Worm (Caenorhabditis elegans): Measurements from ENCODE around the gene srd-15.

ce11 chrV:5883735-5884134, 22.4 kb downstream of the srd-15 start, which contains the start of gene C04E6.8:
- TF ChIP-seq tbx-2 (tag; optimal IDR thresholded peaks at IDR 0.05) (no peak), ref-2 (tag; optimal IDR thresholded peaks at IDR 0.05) (no peak), pha-4 (tag; optimal IDR thresholded peaks at IDR 0.05) (no peak), ceh-30 (tag; optimal IDR thresholded peaks at IDR 0.05) (no peak), nhr-11 (tag; optimal IDR thresholded peaks at IDR 0.05) (no peak), fkh-10 (GFP tag; optimal IDR thresholded peaks at IDR 0.05) (no peak), ahr-1 (tag; optimal IDR thresholded peaks at IDR 0.05) (no peak), ceh-18 (tag; optimal IDR thresholded peaks at IDR 0.05) (no peak), pag-3 (tag; optimal IDR thresholded peaks at IDR 0.05; ENCODE audit: borderline replicate concordance) (no peak)

All from whole organism, late embryonic.